Fruit fly (Drosophila melanogaster): ENCODE measurements around the gene zuc.

DNA sequence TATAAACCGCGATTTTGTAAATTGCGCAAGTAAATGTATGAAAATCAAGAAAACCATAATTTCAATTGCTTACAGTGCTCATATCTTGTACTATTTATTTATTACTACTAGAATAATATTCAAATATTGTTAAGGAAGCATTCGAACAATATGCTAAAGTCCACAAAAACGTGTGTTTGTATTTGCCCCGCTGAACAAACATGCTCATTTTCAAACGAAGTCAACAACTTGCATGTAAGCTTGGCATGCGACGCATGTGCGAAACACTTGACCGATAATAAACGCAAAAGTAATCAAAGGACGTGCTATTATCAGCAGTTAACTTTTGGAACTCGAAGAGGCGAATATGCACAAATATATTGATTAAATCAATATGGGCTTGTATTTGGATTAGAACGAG lies 31.5 kb upstream of the zuc start:
- no peak for TF ChIP-seq psq (optimal IDR thresholded peaks at IDR 0.05)
- no peak for TF ChIP-seq CG8478 (optimal IDR thresholded peaks at IDR 0.05)
- TF ChIP-seq pan (optimal IDR thresholded peaks at IDR 0.05) = no peak
- TF ChIP-seq Dll (optimal IDR thresholded peaks at IDR 0.05) = no peak
